Worm (Caenorhabditis elegans) whole organism, late embryonic: ENCODE data around the gene him-14.

Experiments used
- ama-1 ChIP-seq: fragments of 150-350 bp; optimal IDR thresholded peaks from 2 replicates; lab custom pipeline; 2014
- ceh-22 ChIP-seq: sonication (generic microtip); optimal IDR thresholded peaks from 2 replicates; lab custom pipeline; 2017; ENCODE audit warnings: missing biosample characterization, missing genetic modification characterization
- ceh-30 ChIP-seq: fragments of 150-350 bp; optimal IDR thresholded peaks from 2 replicates; lab custom pipeline; 2014; ENCODE audit warnings: missing biosample characterization, missing genetic modification characterization
- sox-4 ChIP-seq: sonication (generic microtip); optimal IDR thresholded peaks from 2 replicates; lab custom pipeline; 2017; ENCODE audit warnings: mild to moderate bottlenecking, missing genetic modification characterization, inconsistent platforms, missing compliant biosample characterization
- tbx-2 ChIP-seq: sonication (generic microtip); optimal IDR thresholded peaks from 2 replicates; lab custom pipeline; 2016; ENCODE audit warnings: missing genetic modification characterization, missing compliant biosample characterization
- ttx-3 ChIP-seq: sonication (generic microtip); optimal IDR thresholded peaks from 2 replicates; lab custom pipeline; 2016; ENCODE audit warnings: missing genetic modification reagents, missing genetic modification characterization, missing compliant biosample characterization

DNA sequence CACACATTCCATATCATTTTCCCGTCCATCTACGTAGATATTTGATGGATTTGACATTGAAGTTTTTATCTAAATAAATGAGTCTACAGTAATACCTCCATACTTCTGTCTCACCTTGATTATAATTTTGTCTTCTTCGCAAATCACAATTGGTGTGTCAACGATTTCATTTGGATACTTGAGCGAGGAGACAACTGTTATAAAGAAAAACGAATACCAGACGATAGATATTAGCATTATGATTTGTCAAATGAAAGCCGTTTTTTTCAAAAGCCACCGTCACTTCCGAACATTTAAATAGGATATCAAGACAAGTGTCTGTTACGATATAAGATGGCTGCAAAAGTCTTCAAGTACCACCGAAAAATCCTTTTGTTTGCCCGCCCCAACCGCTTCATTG lies 45.9 kb upstream of the him-14 start, which contains the start of gene cutl-5:
- TF ChIP-seq ceh-30 (tag; lab: Kevin White, UChicago), result no peak
- no peak for TF ChIP-seq ama-1
- TF ChIP-seq ceh-22, result no peak
- TF ChIP-seq sox-4 (tag; lab: Kevin White, UChicago), result no peak
- no peak for TF ChIP-seq ttx-3 (tag; lab: Kevin White, UChicago)
- no peak for TF ChIP-seq tbx-2 (tag; lab: Kevin White, UChicago)
